Worm (Caenorhabditis elegans) whole organism, young adult: ENCODE measurements around the gene ZK938.3.

ENCODE experiments used
- F52B5.7 ChIP-seq: sonication (generic microtip); optimal IDR thresholded peaks from 2 replicates; lab custom pipeline; 2016; ENCODE audit warnings: mild to moderate bottlenecking, missing genetic modification characterization, missing compliant biosample characterization
- K12H6.12 ChIP-seq: fragments of 200-800 bp; sonication (Bioruptor generic); optimal IDR thresholded peaks from 2 replicates; lab custom pipeline; 2018; ENCODE audit warnings: mild to moderate bottlenecking, missing genetic modification characterization, missing compliant biosample characterization
- Y95B8A.8 ChIP-seq: fragments of 200-800 bp; sonication (Bioruptor generic); IDR thresholded peaks from 2 replicates; pipeline ENCODE4 v1.3.6; 2022; ENCODE audit warnings: missing genetic modification reagents, missing genetic modification characterization, missing compliant biosample characterization
- aptf-3 ChIP-seq: fragments of 200-800 bp; sonication (Bioruptor generic); IDR thresholded peaks from 2 replicates; pipeline ENCODE4 v1.3.6; 2022; ENCODE audit warnings: missing genetic modification characterization, missing compliant biosample characterization
- dox-1 ChIP-seq: fragments of 200-800 bp; sonication (Bioruptor generic); IDR thresholded peaks from 2 replicates; pipeline ENCODE4 v1.3.6; 2022; ENCODE audit warnings: missing genetic modification reagents, missing genetic modification characterization, missing compliant biosample characterization
- nhr-80 ChIP-seq: sonication (generic microtip); optimal IDR thresholded peaks from 2 replicates; lab custom pipeline; 2016; ENCODE audit warnings: missing genetic modification characterization, missing compliant biosample characterization
- unc-62 ChIP-seq: fragments of 150-350 bp; optimal IDR thresholded peaks from 2 replicates; lab custom pipeline; 2014; ENCODE audit warnings: missing biosample characterization, missing genetic modification reagents, missing genetic modification characterization

The ZK938.3 gene

DNA sequence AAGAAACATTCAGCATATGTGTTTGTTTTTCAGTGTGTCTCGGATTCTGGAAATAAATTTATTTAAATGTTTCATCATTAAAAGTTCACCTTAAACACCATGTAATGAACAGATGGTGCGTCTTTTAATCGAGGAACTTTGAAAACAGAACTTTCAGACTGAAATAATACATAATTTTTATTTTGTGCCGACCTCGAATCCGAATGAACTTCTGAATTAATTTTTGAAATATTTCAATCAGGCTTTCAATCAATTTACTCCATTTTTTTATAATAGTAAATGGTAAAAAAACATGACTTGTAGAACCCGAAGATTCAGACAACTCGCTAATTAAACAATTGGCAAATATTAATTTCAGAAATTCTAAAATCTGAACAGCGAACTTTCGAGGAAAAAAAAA lies 51.4 kb downstream of the ZK938.3 start, which contains the start of gene T10B9.14:
TSS of gene T10B9.14 (minus strand) at position 101 of the 400 bp plus-strand sequence.
- TF ChIP-seq K12H6.12 (tag; lab: Kevin White, UChicago): no peak
- no peak for TF ChIP-seq aptf-3 (GFP tag; lab: Robert Waterston, UW)
- TF ChIP-seq F52B5.7 (tag; lab: Kevin White, UChicago): no peak
- no peak for TF ChIP-seq Y95B8A.8 (GFP tag; lab: Robert Waterston, UW)
- TF ChIP-seq, all 124 proteins: peak for 0

DNA sequence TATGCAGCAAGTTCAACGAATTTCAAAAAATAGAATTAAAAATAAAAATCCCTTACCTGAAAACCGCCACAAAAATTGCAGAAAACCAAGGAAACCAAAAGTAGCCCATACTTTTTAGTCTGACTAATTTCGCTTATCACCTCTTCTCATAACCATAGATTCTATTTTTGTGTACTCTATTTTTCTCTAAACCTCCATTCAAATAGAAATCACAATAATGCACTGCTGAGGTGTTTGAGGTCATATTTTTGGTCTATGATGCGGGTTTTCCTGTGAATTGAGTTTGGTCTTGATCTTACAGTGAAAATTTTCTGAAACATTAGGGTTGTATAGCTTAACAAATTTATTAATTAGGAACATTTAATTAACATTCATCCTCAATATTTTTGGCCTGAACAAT lies 51.9 kb downstream of the ZK938.3 start, which contains the start of gene cyp-13A1:
TSS of gene cyp-13A1 (minus strand) at position 156 of the 400 bp plus-strand sequence.
- TF ChIP-seq unc-62 (GFP tag; lab: Kevin White, UChicago) (no peak), nhr-80 (tag; lab: Kevin White, UChicago) (peak; percentile 55), dox-1 (GFP tag; lab: Robert Waterston, UW) (no peak)
- TF ChIP-seq, all 124 proteins: peak for 1
